Fruit fly (Drosophila melanogaster) Kc167 (cell line): ENCODE results near the gene CG10993.

Experiments used
- Myc ChIP-seq: fragments of >200 bp; optimal IDR thresholded peaks from 2 replicates; lab custom pipeline; 2017; ENCODE audit warnings: missing external identifiers
- Sin3A ChIP-seq: fragments of >200 bp; optimal IDR thresholded peaks from 2 replicates; lab custom pipeline; 2018; ENCODE audit warnings: missing external identifiers
- h ChIP-seq: fragments of >200 bp; optimal IDR thresholded peaks from 3 replicates; lab custom pipeline; 2018; ENCODE audit warnings: missing external identifiers
- insv ChIP-seq: fragments of >200 bp; optimal IDR thresholded peaks from 3 replicates; lab custom pipeline; 2018; ENCODE audit warnings: missing external identifiers
- psq ChIP-seq: fragments of >200 bp; optimal IDR thresholded peaks from 2 replicates; lab custom pipeline; 2017; ENCODE audit warnings: missing external identifiers
- ttk ChIP-seq: sonication (Bioruptor generic); optimal IDR thresholded peaks from 2 replicates; lab custom pipeline; 2017; ENCODE audit warnings: missing external identifiers

The CG10993 gene

DNA sequence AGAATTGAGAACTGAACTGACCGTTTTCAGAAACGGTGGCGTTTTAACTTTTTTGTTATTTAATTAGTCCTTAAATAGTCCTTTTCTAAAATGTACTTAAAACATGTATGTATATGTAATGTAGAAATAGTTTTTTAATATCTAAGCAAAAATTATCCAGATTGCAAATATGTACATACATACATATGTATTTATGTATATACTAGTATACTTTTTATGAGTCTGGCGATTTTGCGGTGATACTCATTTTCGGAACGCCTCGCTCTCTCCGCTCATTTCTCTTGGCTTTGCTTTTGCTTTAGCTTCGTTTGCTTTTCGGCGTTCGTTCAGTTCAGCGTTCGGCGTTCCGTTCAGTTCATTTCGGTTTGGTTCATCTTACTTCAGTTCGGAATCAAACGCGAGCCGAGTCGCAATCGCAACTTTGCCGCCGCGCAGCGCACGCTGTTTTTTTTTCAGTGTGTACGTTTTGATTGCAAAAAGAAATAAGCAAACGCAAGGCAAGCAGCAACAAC is 28.5 kb downstream of the CG10993 start, which contains the start of gene rdgB:
rdgB (plus strand) TSS at position 381 of the 512 bp plus-strand sequence.
- TF ChIP-seq insv (lab: Kevin White, UChicago) (no peak), h (lab: Kevin White, UChicago) (no peak)

DNA sequence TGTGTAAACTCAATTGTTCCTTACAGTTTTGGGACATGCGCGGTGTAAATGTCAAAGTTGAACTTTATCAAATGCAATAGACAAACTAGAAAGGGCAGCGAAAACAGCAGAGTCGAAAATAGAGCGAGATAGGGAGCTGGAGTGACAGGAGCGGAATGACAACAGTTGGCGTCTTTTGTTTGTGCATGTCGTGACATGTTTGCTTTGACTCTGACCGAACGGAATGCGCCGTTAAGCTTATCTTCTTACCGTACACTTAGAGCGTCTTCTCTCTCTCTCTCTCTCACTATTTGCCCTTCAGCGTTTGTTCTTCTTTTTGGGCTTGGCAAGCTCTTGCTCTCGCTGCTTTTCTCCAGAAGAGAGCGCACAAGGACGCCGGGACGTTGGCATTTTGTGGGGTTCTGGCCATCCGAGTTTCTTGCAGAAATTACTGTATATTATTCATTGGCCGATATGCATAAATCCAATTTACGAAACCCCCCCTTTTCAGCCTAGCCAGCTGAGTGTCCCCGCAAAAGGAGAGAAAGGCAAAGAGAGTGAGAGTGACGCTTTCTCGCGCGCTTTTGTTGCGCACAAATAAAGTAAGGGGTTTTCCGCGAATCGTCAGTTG is 29.0 kb downstream of the CG10993 start:
- no peak for TF ChIP-seq Sin3A (lab: Kevin White, UChicago)
- TF ChIP-seq Myc: no peak
- no peak for TF ChIP-seq ttk
- TF ChIP-seq h (lab: Kevin White, UChicago): no peak
- no peak for TF ChIP-seq psq (lab: Kevin White, UChicago)
- TF ChIP-seq insv (lab: Kevin White, UChicago): no peak

DNA sequence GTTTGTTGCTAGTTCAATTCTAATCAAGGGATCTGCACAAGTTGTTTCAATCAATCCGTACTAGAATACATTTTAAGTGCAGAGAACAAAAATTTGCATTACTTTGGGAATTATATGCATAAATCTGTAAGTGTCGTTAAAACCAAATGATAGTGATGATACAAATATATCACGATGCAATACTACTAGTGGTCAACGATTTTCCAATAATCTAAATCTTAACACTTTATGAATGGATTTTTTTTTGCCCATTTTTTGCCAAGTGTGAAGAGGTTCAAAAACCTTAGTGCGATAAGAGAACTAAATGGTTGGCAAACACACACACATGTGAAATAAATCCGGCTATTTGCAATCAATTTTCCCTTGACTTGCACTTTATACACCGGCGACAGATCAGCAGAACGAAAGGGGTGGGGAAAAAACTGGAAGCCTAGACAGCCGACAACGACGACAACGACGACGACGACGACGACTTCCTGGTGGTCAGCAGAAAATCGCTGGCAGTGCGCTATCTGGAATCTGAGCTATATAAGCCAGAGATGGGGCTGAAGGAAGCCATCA is 31.8 kb downstream of the CG10993 start, which contains the start of gene Yp3:
Yp3 (plus strand) TSS at position 558 of the 561 bp plus-strand sequence.
- TF ChIP-seq ttk: no peak
- no peak for TF ChIP-seq Sin3A (lab: Kevin White, UChicago)
- no peak for TF ChIP-seq h (lab: Kevin White, UChicago)
- no peak for TF ChIP-seq psq (lab: Kevin White, UChicago)
- TF ChIP-seq Myc: no peak
- no peak for TF ChIP-seq insv (lab: Kevin White, UChicago)

DNA sequence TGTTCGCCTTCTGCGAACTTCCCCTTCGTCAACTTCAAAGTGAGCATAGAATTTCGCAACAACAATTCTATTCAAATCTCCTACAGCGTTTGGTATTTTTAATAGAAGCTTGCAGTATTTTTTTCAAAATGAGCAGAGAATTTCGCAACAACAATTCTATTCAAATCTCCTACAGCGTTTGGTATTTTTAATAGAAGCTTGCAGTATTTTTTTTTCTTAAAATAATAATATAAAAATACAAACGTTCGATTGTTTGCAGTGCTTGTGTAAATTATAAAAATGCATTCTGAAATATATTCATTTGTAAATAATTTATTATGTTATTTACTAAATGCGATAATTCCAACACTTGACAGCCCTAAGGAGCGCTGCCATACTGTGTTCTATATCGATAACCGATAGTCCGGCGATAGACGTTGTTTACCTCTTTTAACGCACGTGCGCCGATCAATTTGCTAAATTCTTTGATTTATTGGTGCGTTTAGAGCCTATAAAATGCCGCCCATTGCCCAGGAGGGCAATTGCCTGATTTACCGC is 34.1 kb downstream of the CG10993 start, which contains the start of the genes CG32625 and Rtc1:
CG32625 (minus strand) TSS at position 51 of the 537 bp plus-strand sequence.
Rtc1 (plus strand) TSS at position 404 of the 537 bp plus-strand sequence.
- TF ChIP-seq psq (lab: Kevin White, UChicago) (no peak), h (lab: Kevin White, UChicago) (no peak), ttk (no peak), Sin3A (lab: Kevin White, UChicago) (no peak), insv (lab: Kevin White, UChicago) (no peak), Myc (no peak)

DNA sequence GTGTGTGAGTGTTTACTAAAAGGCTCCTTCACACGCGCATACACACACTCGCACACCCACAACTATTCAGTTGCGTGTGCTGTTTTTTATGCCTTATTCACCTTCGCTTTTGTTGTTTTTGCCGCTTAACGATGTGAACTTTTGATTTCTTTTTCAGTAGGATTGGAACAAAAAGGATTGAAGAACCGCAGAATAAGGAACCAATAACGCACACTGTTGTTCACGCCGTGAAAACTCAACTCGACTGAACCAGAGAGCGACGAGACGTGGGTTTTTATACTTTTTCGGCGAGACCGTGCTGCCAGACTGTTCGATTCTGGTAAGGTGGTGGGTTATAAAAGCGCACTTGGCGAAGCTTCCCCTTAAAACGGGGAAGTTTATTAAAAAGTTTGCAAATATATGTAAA is 35.8 kb downstream of the CG10993 start, which contains the start of gene Pdcd4:
Pdcd4 (minus strand) TSS at position 255 of the 406 bp plus-strand sequence.
- TF ChIP-seq psq (lab: Kevin White, UChicago) (no peak), ttk (no peak), h (lab: Kevin White, UChicago) (no peak), insv (lab: Kevin White, UChicago) (no peak), Sin3A (lab: Kevin White, UChicago) (no peak), Myc (no peak)

DNA sequence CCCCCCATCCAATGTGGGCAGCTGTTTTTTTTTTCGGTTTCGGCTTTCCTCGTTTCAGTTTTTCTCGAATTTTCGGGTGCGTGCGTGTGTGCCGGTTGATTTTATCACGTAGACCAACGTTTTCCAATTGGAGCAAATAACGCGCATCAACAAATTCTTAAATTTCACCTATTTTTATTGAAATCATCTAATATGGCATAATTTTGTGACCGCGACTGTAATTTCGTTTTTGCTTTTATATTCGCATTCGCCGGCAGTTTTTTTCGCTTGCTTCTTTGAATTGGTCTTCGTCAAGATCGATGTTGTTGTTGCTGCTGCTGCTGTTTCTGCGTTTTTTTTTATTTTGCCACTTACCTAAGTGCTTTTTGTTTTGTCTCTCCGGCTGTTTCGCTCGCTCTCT is 36.4 kb downstream of the CG10993 start:
- TF ChIP-seq psq (lab: Kevin White, UChicago) (no peak), Sin3A (lab: Kevin White, UChicago) (no peak), insv (lab: Kevin White, UChicago) (no peak), Myc (no peak), ttk (no peak), h (lab: Kevin White, UChicago) (no peak)

DNA sequence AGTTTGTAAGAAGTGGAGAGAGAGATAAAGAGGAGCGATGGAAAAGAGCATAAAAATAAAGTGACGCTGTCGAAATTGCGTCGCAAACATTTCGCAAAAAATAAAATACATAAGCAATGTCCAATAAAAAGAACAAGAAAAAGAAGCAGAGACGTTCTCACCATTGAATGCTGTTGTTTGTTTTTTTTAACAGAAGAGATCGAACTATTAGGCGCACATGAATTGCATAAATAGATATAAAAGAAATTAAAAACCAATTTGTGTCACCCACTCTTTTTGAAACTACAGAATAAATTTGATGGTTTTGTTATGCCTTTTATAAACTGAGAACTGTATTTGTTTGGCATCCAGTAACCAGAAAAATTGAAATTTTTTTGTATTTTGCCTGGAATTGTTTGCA is 37.1 kb downstream of the CG10993 start:
- no peak for TF ChIP-seq Myc
- peak; percentile 55 for TF ChIP-seq psq (lab: Kevin White, UChicago)
- no peak for TF ChIP-seq insv (lab: Kevin White, UChicago)
- TF ChIP-seq h (lab: Kevin White, UChicago): no peak
- no peak for TF ChIP-seq ttk
- no peak for TF ChIP-seq Sin3A (lab: Kevin White, UChicago)

DNA sequence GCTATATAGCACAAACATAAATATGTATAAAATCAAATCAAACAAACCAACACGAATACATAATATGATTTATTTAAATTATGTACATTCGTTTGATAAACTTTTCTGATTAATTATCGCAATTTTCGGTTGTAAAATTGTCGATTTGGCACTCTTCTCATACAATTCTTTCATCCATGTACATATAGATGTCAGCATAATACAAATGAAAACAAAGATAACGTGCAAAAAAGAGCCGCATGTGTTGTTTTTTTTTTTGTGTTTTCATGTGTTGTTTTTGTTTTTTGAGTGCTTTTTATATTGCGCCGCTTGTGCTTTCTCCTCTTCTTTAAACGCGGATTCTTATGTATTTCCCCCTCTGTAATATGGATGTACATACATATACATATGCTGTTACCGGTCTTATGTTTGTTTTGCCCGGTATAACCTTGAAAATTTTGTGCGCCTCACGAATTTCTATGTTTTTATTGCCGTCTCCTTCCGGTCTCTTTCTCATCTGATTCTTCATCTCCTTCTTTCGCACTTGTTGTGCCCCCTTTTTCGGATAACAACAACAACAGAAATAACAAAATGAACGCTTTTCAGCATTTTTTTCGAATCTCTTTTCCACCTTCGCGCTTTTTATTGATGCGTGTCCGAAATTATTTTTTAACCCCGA is 37.7 kb downstream of the CG10993 start:
- peak; percentile 36 for TF ChIP-seq psq (lab: Kevin White, UChicago)
- no peak for TF ChIP-seq ttk

DNA sequence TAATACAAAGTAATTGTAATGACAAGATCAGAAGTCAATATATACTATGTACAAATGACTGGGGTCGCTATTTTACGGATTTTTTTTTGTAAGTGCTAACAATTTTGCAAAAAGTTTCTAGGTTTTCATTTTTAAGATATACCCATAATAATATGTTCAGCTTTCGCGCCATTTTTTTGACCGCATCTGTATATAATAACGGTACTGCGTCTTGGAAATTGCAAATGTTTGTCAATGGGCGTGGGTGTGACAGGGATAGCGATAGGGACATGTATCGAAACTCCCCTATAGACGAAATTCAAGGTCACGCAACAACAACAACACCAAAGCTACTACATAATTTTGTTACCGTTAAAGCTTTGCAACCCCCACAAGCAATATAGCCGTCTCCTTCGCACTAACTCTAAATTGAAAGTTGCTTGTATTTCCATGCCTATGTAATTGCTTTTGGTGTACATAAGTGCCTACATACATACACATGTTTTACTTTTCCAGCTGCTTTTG is 38.3 kb downstream of the CG10993 start:
- TF ChIP-seq insv (lab: Kevin White, UChicago) (no peak), Myc (no peak), Sin3A (lab: Kevin White, UChicago) (no peak), h (lab: Kevin White, UChicago) (no peak), psq (lab: Kevin White, UChicago) (no peak), ttk (no peak)

DNA sequence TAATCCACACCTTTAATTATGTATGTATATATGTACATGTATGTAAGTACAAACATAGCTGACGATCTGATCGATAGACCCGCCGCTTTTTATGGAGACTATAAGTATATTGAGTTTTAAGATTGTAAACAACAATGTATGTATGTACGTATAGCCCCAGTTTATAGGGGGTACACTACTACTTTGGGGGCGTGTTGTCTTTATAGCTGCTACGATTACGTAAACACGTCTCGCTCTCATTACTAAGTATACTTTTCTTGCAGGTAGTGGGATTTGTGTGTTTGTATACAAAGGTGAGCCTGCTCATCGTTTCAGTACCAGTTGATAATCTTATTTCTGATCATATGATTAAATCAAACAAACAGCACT is 41.1 kb downstream of the CG10993 start:
- TF ChIP-seq ttk: no peak
- no peak for TF ChIP-seq h (lab: Kevin White, UChicago)

DNA sequence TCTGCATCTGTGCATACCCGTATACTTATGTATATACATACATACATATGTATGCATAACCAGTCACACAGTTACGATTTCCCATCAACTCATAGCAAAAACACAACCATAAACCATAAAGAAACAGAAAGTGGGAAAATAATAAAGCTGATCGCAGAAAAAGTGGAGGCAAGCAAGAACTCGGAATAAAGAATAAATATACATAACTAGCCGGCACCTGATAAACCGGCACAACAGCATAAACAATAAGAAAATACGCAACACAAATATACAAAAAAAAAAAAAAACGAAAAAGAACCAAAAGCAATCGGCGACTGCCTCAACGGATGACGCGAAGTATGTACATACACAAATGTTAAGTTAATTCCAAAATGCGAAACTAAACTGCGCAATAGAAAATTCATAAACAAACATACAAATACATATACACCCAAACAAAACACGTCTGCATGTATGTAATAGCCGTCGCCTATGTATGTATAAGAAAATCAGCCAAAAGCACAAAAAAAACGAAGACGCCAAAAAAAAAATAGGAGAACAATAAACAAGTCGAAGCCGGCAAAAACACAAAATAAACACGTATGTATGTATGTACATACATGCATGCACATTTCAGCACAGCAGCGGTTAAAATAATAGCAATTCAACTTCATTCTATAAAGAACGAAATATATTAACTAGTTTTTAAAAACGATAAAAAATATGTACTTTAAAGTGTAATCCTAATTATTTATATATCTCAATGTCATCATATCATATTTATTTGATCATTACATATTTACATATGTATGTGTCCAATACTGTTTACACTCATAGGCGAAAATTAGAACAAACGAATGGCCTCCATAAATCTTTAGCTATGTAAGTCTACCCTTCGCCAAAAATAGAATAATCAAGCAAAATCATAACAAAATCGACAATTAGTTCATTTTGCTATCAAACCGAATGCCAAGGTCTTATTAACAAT is 41.7 kb downstream of the CG10993 start:
- no peak for TF ChIP-seq h (lab: Kevin White, UChicago)
- no peak for TF ChIP-seq Sin3A (lab: Kevin White, UChicago)
- TF ChIP-seq psq (lab: Kevin White, UChicago): no peak
- TF ChIP-seq Myc: no peak
- TF ChIP-seq insv (lab: Kevin White, UChicago): no peak
- TF ChIP-seq ttk: no peak
